Worm (Caenorhabditis elegans): ENCODE results near the gene C16A3.6.

C16A3.6 gene

ce11 chrIII:6381584-6382391 is 2.8 kb downstream of the C16A3.6 start, which contains the start of gene znf-622:
znf-622 (plus strand) TSS chrIII:6381634.
- no peak for TF ChIP-seq rnt-1 (tag; optimal IDR thresholded peaks at IDR 0.05)

ce11 chrIII:6382987-6383602 is 4.1 kb downstream of the C16A3.6 start, which contains the start of gene let-716:
let-716 (plus strand) TSS chrIII:6383552.
- peak; percentile 2 for TF ChIP-seq unc-42 (tag; optimal IDR thresholded peaks at IDR 0.05)
- no peak for TF ChIP-seq ceh-30 (tag; optimal IDR thresholded peaks at IDR 0.05)
- peak; percentile 69 for TF ChIP-seq nfya-1 (tag; optimal IDR thresholded peaks at IDR 0.05)

ce11 chrIII:6389533-6389932 is 10.5 kb downstream of the C16A3.6 start, which contains the start of gene C16A3.2:
C16A3.2 (plus strand) TSS chrIII:6389833.
- TF ChIP-seq nhr-232 (tag; optimal IDR thresholded peaks at IDR 0.05) (no peak), ceh-30 (tag; optimal IDR thresholded peaks at IDR 0.05) (no peak), gmeb-2 (tag; optimal IDR thresholded peaks at IDR 0.05) (no peak), ref-2 (tag; optimal IDR thresholded peaks at IDR 0.05) (no peak), ceh-14 (tag; optimal IDR thresholded peaks at IDR 0.05) (no peak), fkh-6 (tag; optimal IDR thresholded peaks at IDR 0.05) (no peak), elt-2 (tag; optimal IDR thresholded peaks at IDR 0.05) (no peak), pag-3 (tag; optimal IDR thresholded peaks at IDR 0.05; ENCODE audit: borderline replicate concordance) (no peak), unc-42 (tag; optimal IDR thresholded peaks at IDR 0.05) (no peak), lim-6 (tag; optimal IDR thresholded peaks at IDR 0.05) (no peak), hlh-13 (GFP tag; optimal IDR thresholded peaks at IDR 0.05) (no peak), ttx-3 (tag; optimal IDR thresholded peaks at IDR 0.05) (no peak), ets-4 (tag; optimal IDR thresholded peaks at IDR 0.05) (no peak), ahr-1 (tag; optimal IDR thresholded peaks at IDR 0.05) (no peak), ama-1 (optimal IDR thresholded peaks at IDR 0.05) (no peak), rnt-1 (tag; optimal IDR thresholded peaks at IDR 0.05) (no peak), unc-86 (tag; optimal IDR thresholded peaks at IDR 0.05) (no peak), nfya-1 (tag; optimal IDR thresholded peaks at IDR 0.05) (no peak)

ce11 chrIII:6390644-6391043 is 11.6 kb downstream of the C16A3.6 start, which contains the start of gene smrc-1:
smrc-1 (plus strand) TSS chrIII:6390944.
- no peak for TF ChIP-seq ceh-34 (tag; optimal IDR thresholded peaks at IDR 0.05)
- no peak for TF ChIP-seq fax-1 (tag; optimal IDR thresholded peaks at IDR 0.05)
- TF ChIP-seq sdc-2 (tag; optimal IDR thresholded peaks at IDR 0.05) = no peak
- no peak for TF ChIP-seq tbx-7 (tag; optimal IDR thresholded peaks at IDR 0.05)
- no peak for TF ChIP-seq zip-5 (tag; optimal IDR thresholded peaks at IDR 0.05)
- no peak for TF ChIP-seq ahr-1 (tag; optimal IDR thresholded peaks at IDR 0.05)
- TF ChIP-seq fkh-10 (GFP tag; optimal IDR thresholded peaks at IDR 0.05) = no peak
- TF ChIP-seq nhr-11 (tag; optimal IDR thresholded peaks at IDR 0.05) = no peak
- no peak for TF ChIP-seq elt-4 (tag; optimal IDR thresholded peaks at IDR 0.05)
- no peak for TF ChIP-seq sox-4 (tag; optimal IDR thresholded peaks at IDR 0.05)
- no peak for TF ChIP-seq lin-11 (tag; optimal IDR thresholded peaks at IDR 0.05)

ce11 chrIII:6395706-6396232 is 16.8 kb downstream of the C16A3.6 start, which contains the start of gene oatr-1:
oatr-1 (minus strand) TSS chrIII:6396182.
- TF ChIP-seq ceh-19 (GFP tag; optimal IDR thresholded peaks at IDR 0.05) = no peak

- TF ChIP-seq elt-2 (tag; optimal IDR thresholded peaks at IDR 0.05) (peak; percentile 91), dmd-4 (tag; optimal IDR thresholded peaks at IDR 0.05; ENCODE audit: borderline replicate concordance) (no peak)
These were observed 17.4 kb downstream of the C16A3.6 start for ce11 chrIII:6396381-6396780.
